Fruit fly (Drosophila melanogaster) whole organism, pupa: ENCODE results near the gene Ir68b.

Source experiments
- CG10348 ChIP-seq: fragments of 200-800 bp; sonication (Bioruptor generic); IDR thresholded peaks from 2 replicates; pipeline ENCODE4 v1.3.6; 2022; ENCODE audit warnings: missing biosample characterization, missing genetic modification characterization
- CG12605 ChIP-seq: fragments of 200-800 bp; sonication (Bioruptor generic); IDR thresholded peaks from 2 replicates; pipeline ENCODE4 v1.3.6; 2022; ENCODE audit warnings: missing biosample characterization, missing genetic modification characterization
- CG13204 ChIP-seq: fragments of 200-800 bp; sonication (Bioruptor generic); optimal IDR thresholded peaks from 2 replicates; lab custom pipeline; 2018; ENCODE audit warnings: missing biosample characterization, mild to moderate bottlenecking, missing genetic modification characterization, moderate library complexity
- CG14655 ChIP-seq: fragments of 200-800 bp; sonication (Bioruptor generic); optimal IDR thresholded peaks from 3 replicates; lab custom pipeline; 2017; ENCODE audit warnings: mild to moderate bottlenecking, missing biosample characterization, missing genetic modification reagents, missing genetic modification characterization
- CG15710 ChIP-seq: fragments of 200-800 bp; sonication (Bioruptor generic); optimal IDR thresholded peaks from 2 replicates; lab custom pipeline; 2018; ENCODE audit warnings: missing biosample characterization, mild to moderate bottlenecking, missing genetic modification characterization, moderate library complexity
- CG17806 ChIP-seq: fragments of 200-800 bp; sonication (Bioruptor generic); optimal IDR thresholded peaks from 2 replicates; lab custom pipeline; 2018; ENCODE audit warnings: missing biosample characterization, mild to moderate bottlenecking, missing genetic modification characterization, moderate library complexity
- CG32121 ChIP-seq: fragments of 200-800 bp; sonication (Bioruptor generic); IDR thresholded peaks from 2 replicates; pipeline ENCODE4 v1.3.6; 2022; ENCODE audit warnings: missing biosample characterization, missing genetic modification characterization
- CG34367 ChIP-seq: fragments of 200-800 bp; sonication (Bioruptor generic); optimal IDR thresholded peaks from 2 replicates; lab custom pipeline; 2018; ENCODE audit warnings: missing biosample characterization, mild to moderate bottlenecking, missing genetic modification characterization
- CG4496 ChIP-seq: fragments of 200-800 bp; sonication (Bioruptor generic); IDR thresholded peaks from 3 replicates; pipeline ENCODE4 v1.3.6; 2022; ENCODE audit warnings: missing biosample characterization, missing genetic modification characterization
- CG8159 ChIP-seq: fragments of 200-800 bp; sonication (Bioruptor generic); optimal IDR thresholded peaks from 3 replicates; lab custom pipeline; 2018; ENCODE audit warnings: missing biosample characterization, mild to moderate bottlenecking, missing genetic modification characterization, moderate library complexity
- CG8301 ChIP-seq: fragments of 200-800 bp; sonication (Bioruptor generic); optimal IDR thresholded peaks from 2 replicates; lab custom pipeline; 2018; ENCODE audit warnings: missing biosample characterization, mild to moderate bottlenecking, missing genetic modification characterization
- CG9948 ChIP-seq: fragments of 200-800 bp; sonication (Bioruptor generic); optimal IDR thresholded peaks from 2 replicates; lab custom pipeline; 2018; ENCODE audit warnings: missing biosample characterization, mild to moderate bottlenecking, missing genetic modification characterization, moderate library complexity
- D1 ChIP-seq: fragments of 200-800 bp; sonication (Bioruptor generic); optimal IDR thresholded peaks from 2 replicates; lab custom pipeline; 2018; ENCODE audit warnings: missing biosample characterization, mild to moderate bottlenecking, missing genetic modification characterization, moderate library complexity
- EcR ChIP-seq: fragments of 200-800 bp; sonication (Bioruptor generic); optimal IDR thresholded peaks from 3 replicates; lab custom pipeline; 2019; ENCODE audit warnings: missing biosample characterization, missing genetic modification characterization, mild to moderate bottlenecking, moderate library complexity, missing genetic modification reagents
- Ets98B ChIP-seq: fragments of 200-800 bp; sonication (Bioruptor generic); IDR thresholded peaks from 2 replicates; pipeline ENCODE4 v1.3.6; 2022; ENCODE audit warnings: missing biosample characterization, missing genetic modification characterization
- Pif1A ChIP-seq: fragments of 200-800 bp; sonication (Bioruptor generic); optimal IDR thresholded peaks from 3 replicates; lab custom pipeline; 2016; ENCODE audit warnings: missing biosample characterization, missing genetic modification characterization
- Pif1B ChIP-seq: fragments of 200-800 bp; sonication (Bioruptor generic); optimal IDR thresholded peaks from 3 replicates; lab custom pipeline; 2016; ENCODE audit warnings: missing biosample characterization, missing genetic modification characterization
- Snoo ChIP-seq: fragments of 200-800 bp; sonication (Bioruptor generic); optimal IDR thresholded peaks from 3 replicates; lab custom pipeline; 2017; ENCODE audit warnings: missing biosample characterization, mild to moderate bottlenecking, missing genetic modification characterization, inconsistent platforms
- fd96Ca ChIP-seq: fragments of 200-800 bp; sonication (Bioruptor generic); IDR thresholded peaks from 3 replicates; pipeline ENCODE4 v1.3.6; 2022; ENCODE audit warnings: missing biosample characterization, missing genetic modification characterization
- gl ChIP-seq: fragments of 200-800 bp; sonication (Bioruptor generic); optimal IDR thresholded peaks from 2 replicates; lab custom pipeline; 2018; ENCODE audit warnings: missing biosample characterization, mild to moderate bottlenecking, missing genetic modification characterization
- rn ChIP-seq: fragments of 200-800 bp; sonication (Bioruptor generic); IDR thresholded peaks from 2 replicates; pipeline ENCODE4 v1.3.6; 2022; ENCODE audit warnings: missing biosample characterization, missing genetic modification characterization

The Ir68b gene

DNA sequence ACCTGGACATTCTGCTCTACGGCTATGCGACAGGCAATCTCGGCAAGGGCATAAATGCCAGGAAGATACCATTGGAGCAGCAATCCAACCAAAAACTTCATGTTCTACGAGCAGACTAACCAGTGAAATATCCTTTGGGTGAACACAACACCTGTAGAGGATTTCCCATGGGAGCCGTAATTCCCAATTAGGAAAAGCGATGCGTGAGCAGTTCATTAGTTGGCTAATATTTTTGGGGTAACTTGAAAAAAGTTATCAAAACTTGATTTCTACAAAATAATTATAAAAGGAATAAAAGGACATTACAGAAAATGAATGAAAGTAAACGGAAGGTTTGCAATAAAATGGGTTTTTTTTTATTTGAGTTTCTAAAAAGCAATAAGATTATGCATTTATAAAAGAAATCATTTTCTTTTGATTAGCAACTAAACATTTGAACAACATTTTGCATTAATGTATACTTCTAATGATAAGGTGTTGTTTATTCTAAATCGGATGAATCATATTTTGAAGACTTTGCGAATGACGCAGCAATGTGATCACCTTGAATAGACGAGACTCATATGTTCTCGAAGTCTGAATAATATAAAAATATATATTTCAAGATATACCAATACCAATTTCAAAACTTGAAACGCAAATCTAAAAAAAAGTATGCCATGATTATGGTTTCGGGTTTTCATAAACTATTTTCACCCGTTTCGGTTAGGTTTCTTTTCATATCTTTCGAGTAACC lies at the start of gene Ir68b, which contains the start of gene CG34241:
Ir68b (minus strand) TSS at position 101 of the 736 bp plus-strand sequence.
CG34241 (plus strand) TSS at position 686 of the 736 bp plus-strand sequence.
- no peak for TF ChIP-seq CG8159
- no peak for TF ChIP-seq CG12605 (GFP tag; lab: Robert Waterston, UW)
- TF ChIP-seq CG15710 (tag; lab: Kevin White, UChicago): no peak
- no peak for TF ChIP-seq EcR (GFP tag; lab: Kevin White, UChicago)
- no peak for TF ChIP-seq Pif1B (GFP tag; lab: Kevin White, UChicago)
- no peak for TF ChIP-seq gl
- TF ChIP-seq Ets98B: no peak
- no peak for TF ChIP-seq CG34367 (tag; lab: Kevin White, UChicago)
- TF ChIP-seq CG14655 (GFP tag; lab: Kevin White, UChicago): no peak
- TF ChIP-seq D1 (tag; lab: Kevin White, UChicago): no peak
- TF ChIP-seq CG17806 (tag; lab: Kevin White, UChicago): no peak
- TF ChIP-seq Snoo (tag; lab: Kevin White, UChicago): no peak
- TF ChIP-seq CG13204 (GFP tag; lab: Kevin White, UChicago): no peak
- TF ChIP-seq Pif1A (GFP tag; lab: Kevin White, UChicago): no peak
- no peak for TF ChIP-seq CG8301 (tag; lab: Kevin White, UChicago)

DNA sequence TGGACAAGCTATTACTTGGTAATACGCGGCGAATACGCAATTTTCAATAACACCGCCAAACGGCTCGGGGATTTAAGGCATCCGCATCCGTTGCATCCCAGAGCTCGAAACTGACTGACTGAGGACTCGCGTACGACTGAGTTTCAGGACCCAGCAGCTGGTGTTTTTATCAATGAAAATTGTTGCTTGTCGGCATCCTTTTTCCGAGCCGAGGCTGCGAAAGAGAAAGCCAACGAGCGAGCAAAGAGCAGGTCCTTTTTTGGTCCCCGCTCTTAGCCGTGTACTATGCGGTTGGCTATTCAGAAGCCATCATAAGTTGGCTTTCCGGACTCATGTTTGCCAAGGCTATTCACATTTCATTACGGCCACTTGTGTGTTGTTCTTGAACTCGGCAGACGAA lies 48.2 kb upstream of the Ir68b start, which contains the start of gene Rh7:
Rh7 (minus strand) TSS at position 101 of the 400 bp plus-strand sequence.
- TF ChIP-seq CG14655 (GFP tag; lab: Kevin White, UChicago) (no peak), EcR (GFP tag; lab: Kevin White, UChicago) (no peak), CG4496 (GFP tag; lab: Robert Waterston, UW) (no peak), Snoo (tag; lab: Kevin White, UChicago) (no peak), CG8159 (no peak), CG15710 (tag; lab: Kevin White, UChicago) (no peak), Pif1B (GFP tag; lab: Kevin White, UChicago) (no peak), fd96Ca (GFP tag; lab: Robert Waterston, UW) (no peak), CG12605 (GFP tag; lab: Robert Waterston, UW) (no peak), CG17806 (tag; lab: Kevin White, UChicago) (no peak), CG32121 (GFP tag; lab: Robert Waterston, UW) (no peak), CG8301 (tag; lab: Kevin White, UChicago) (no peak), CG10348 (GFP tag; lab: Robert Waterston, UW) (no peak), CG34367 (tag; lab: Kevin White, UChicago) (no peak), CG9948 (tag; lab: Kevin White, UChicago) (no peak), Pif1A (GFP tag; lab: Kevin White, UChicago) (no peak), rn (GFP tag; lab: Robert Waterston, UW) (no peak), gl (no peak)

DNA sequence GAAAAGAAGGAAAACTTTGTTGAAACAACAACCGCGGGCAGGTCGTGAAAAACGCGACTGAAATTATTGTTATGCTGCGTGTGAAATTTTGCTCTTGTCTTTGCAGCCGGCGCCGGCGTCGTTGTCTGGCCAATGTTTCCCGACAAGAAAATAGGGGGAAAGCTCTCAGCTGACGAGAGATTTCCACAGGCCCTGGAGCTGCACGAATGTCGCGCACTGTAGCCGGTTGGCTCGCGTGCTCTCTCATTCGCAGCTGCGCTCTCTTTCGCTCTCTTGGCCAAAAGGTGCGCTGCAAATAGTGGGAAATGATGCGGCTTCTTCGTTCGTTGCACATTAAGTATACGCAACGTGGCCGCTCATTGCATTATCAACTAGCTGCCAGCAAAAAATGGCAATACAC lies 36.5 kb upstream of the Ir68b start, which contains the start of gene CG9760:
CG9760 (minus strand) TSS at position 43 of the 400 bp plus-strand sequence.
- TF ChIP-seq CG13204 (GFP tag; lab: Kevin White, UChicago) (no peak), fd96Ca (GFP tag; lab: Robert Waterston, UW) (peak; percentile 65; the same call in 2 of the 3 replicates), CG32121 (GFP tag; lab: Robert Waterston, UW) (peak; percentile 62; the same call in 1 of the 2 replicates), CG4496 (GFP tag; lab: Robert Waterston, UW) (peak; percentile 80; the same call in 2 of the 3 replicates)

DNA sequence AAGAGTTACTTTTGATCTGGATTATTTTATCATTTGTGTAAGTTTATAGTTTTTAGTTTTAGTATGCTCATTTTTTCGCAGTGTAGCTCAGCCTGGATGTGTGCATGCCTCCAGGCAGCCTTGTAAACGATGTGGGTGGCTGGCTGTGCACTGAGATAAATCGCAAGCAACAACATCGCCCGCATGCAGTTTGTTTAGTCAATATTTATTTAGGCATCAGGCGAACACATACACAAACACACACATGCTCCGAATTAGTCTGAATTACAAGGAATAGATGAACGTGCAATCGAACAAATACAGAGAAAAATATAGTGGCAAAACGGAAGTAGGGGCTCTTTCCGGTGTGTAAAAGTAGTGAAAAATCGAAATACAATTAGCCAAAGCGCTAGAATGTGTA lies 35.9 kb upstream of the Ir68b start:
- TF ChIP-seq Ets98B (0 out of 2 replicates have a peak, but pooled peaks have one; percentile 14), CG8301 (tag; lab: Kevin White, UChicago) (no peak), CG34367 (tag; lab: Kevin White, UChicago) (no peak), CG32121 (GFP tag; lab: Robert Waterston, UW) (no peak), CG4496 (GFP tag; lab: Robert Waterston, UW) (peak; percentile 52; the same call in 2 of the 3 replicates)
- TF ChIP-seq, all 21 proteins: peak for 2

DNA sequence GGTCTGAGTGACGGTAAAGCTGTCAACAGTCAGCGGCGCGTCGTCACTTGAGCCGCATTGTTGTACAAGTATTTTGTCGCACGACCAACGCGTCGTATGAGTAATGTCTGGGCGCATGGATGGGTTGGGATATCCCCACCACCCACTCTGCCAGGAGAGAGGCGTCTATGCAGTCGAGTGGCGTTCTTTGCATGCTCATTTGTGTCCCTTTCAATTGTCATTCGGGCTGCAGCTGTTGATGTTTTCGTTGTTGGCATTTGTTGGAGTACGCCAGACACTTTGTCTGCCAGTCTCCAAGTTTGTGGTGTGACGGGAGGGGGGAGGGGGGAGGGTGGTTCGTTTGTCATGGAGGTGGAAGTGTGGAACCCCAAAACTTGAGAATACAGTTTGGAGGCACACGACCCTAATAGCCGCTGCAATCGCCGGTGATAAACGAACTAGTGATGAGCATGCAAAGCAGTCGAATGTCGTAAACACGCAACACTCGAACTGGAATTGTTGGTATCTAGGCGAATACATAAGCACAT lies 35.0 kb upstream of the Ir68b start:
- no peak for TF ChIP-seq rn (GFP tag; lab: Robert Waterston, UW)
- TF ChIP-seq CG15710 (tag; lab: Kevin White, UChicago): no peak
- TF ChIP-seq CG13204 (GFP tag; lab: Kevin White, UChicago): no peak
- no peak for TF ChIP-seq CG34367 (tag; lab: Kevin White, UChicago)

DNA sequence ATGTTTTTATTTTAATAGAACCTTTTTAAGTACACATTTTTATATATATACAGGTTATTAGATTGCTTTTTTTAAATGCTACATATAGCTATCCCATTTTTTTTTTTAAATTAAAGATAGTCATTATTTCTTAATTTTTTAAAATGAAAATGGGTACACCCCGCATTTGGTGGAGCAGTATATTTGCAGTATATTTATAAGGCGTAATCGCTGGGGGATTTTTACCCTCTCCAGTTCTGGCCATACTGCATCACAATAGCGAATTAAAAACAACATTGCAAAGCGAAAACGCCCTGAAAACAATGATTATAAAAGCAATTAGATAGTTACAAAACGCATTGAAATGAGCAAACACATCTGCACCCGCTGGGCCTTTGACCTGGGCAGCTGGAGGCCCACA lies 21.8 kb upstream of the Ir68b start, which contains the start of gene CG32099:
CG32099 (plus strand) TSS at position 250 of the 400 bp plus-strand sequence.
- TF ChIP-seq CG9948 (tag; lab: Kevin White, UChicago) (no peak), CG4496 (GFP tag; lab: Robert Waterston, UW) (no peak), CG34367 (tag; lab: Kevin White, UChicago) (no peak), Ets98B (no peak), Snoo (tag; lab: Kevin White, UChicago) (no peak), CG8301 (tag; lab: Kevin White, UChicago) (no peak), CG13204 (GFP tag; lab: Kevin White, UChicago) (no peak), CG14655 (GFP tag; lab: Kevin White, UChicago) (no peak), CG10348 (GFP tag; lab: Robert Waterston, UW) (no peak), D1 (tag; lab: Kevin White, UChicago) (no peak), Pif1B (GFP tag; lab: Kevin White, UChicago) (no peak), CG32121 (GFP tag; lab: Robert Waterston, UW) (no peak), Pif1A (GFP tag; lab: Kevin White, UChicago) (no peak), CG8159 (no peak)
